Fruit fly (Drosophila melanogaster) whole organism: ENCODE measurements around the gene Exo84.

Experiments used
- Dll ChIP-seq: fragments of >200 bp; optimal IDR thresholded peaks from 2 replicates; lab custom pipeline; 2017
- psq ChIP-seq: fragments of >200 bp; optimal IDR thresholded peaks from 2 replicates; lab custom pipeline; 2017

- TF ChIP-seq Dll (lab: Kevin White, UChicago), result no peak
- TF ChIP-seq psq, result no peak
These were observed 14.2 kb downstream of the Exo84 start for dm6 chr3R:26037899-26038298.
